Fruit fly (Drosophila melanogaster): Measurements from ENCODE around the gene C3G.

C3G gene

dm6 chrX:6794190-6794589, 9.2 kb downstream of the C3G start (continued):
- TF ChIP-seq gcm2 (GFP tag; optimal IDR thresholded peaks at IDR 0.05) (peak; percentile 77), CG32772 (GFP tag; IDR thresholded peaks at IDR 0.05) (peak; percentile 63), nerfin-2 (GFP tag; IDR thresholded peaks at IDR 0.05; ENCODE audit: partially characterized antibody) (no peak), CG10979 (tag; optimal IDR thresholded peaks at IDR 0.05) (peak; percentile 68), CG10274 (GFP tag; optimal IDR thresholded peaks at IDR 0.05) (peak; percentile 69), pnt (GFP tag; optimal IDR thresholded peaks at IDR 0.05) (peak; percentile 59), CG4854 (GFP tag; optimal IDR thresholded peaks at IDR 0.05) (peak; percentile 87), CG12071 (GFP tag; optimal IDR thresholded peaks at IDR 0.05) (peak; percentile 91), maf-S (GFP tag; optimal IDR thresholded peaks at IDR 0.05) (peak; percentile 76), CG15269 (tag; optimal IDR thresholded peaks at IDR 0.05) (peak; percentile 91), usp (GFP tag; optimal IDR thresholded peaks at IDR 0.05) (no peak), CG10959 (GFP tag; IDR thresholded peaks at IDR 0.05) (peak; percentile 74), CG4730 (GFP tag; IDR thresholded peaks at IDR 0.05) (peak; percentile 73), Abd-B (GFP tag; optimal IDR thresholded peaks at IDR 0.05) (peak; percentile 81), CG3726 (GFP tag; IDR thresholded peaks at IDR 0.05) (peak; percentile 86), Ssrp (tag; optimal IDR thresholded peaks at IDR 0.05) (peak; percentile 71), abd-A (tag; optimal IDR thresholded peaks at IDR 0.05) (no peak), p53 (GFP tag; optimal IDR thresholded peaks at IDR 0.05) (peak; percentile 51), hbn (GFP tag; IDR thresholded peaks at IDR 0.05; ENCODE audit: partially characterized antibody) (no peak), gsb (GFP tag; IDR thresholded peaks at IDR 0.05) (peak; percentile 83), dm (GFP tag; optimal IDR thresholded peaks at IDR 0.05) (peak; percentile 79), pum (GFP tag; optimal IDR thresholded peaks at IDR 0.05) (peak; percentile 56), CG31224 (GFP tag; IDR thresholded peaks at IDR 0.05) (peak; percentile 77), Max (GFP tag; optimal IDR thresholded peaks at IDR 0.05) (peak; percentile 77), twi (tag; optimal IDR thresholded peaks at IDR 0.05) (no peak), CG11723 (GFP tag; optimal IDR thresholded peaks at IDR 0.05) (peak; percentile 69), Lhr (GFP tag; optimal IDR thresholded peaks at IDR 0.05) (peak; percentile 41), CG7745 (tag; optimal IDR thresholded peaks at IDR 0.05) (no peak), Dip3 (GFP tag; optimal IDR thresholded peaks at IDR 0.05) (peak; percentile 81), CG12299 (tag; optimal IDR thresholded peaks at IDR 0.05) (peak; percentile 72), seq (GFP tag; IDR thresholded peaks at IDR 0.05) (peak; percentile 86), CG12104 (GFP tag; optimal IDR thresholded peaks at IDR 0.05) (peak; percentile 65), E2f2 (GFP tag; IDR thresholded peaks at IDR 0.05) (peak; percentile 54), nom (GFP tag; optimal IDR thresholded peaks at IDR 0.05) (no peak), CG12942 (GFP tag; optimal IDR thresholded peaks at IDR 0.05) (peak; percentile 79), Sox100B (GFP tag; optimal IDR thresholded peaks at IDR 0.05) (peak; percentile 66), dimm (GFP tag; IDR thresholded peaks at IDR 0.05) (peak; percentile 68), Elba2 (GFP tag; optimal IDR thresholded peaks at IDR 0.05) (no peak), gem (tag; optimal IDR thresholded peaks at IDR 0.05) (peak; percentile 88), CG18011 (GFP tag; optimal IDR thresholded peaks at IDR 0.05) (peak; percentile 62), ase (GFP tag; IDR thresholded peaks at IDR 0.05) (peak; percentile 75; the same call in 2 of the 3 replicates), tna (GFP tag; IDR thresholded peaks at IDR 0.05; ENCODE audit: partially characterized antibody) (no peak), toy (GFP tag; IDR thresholded peaks at IDR 0.05) (no peak), tap (tag; optimal IDR thresholded peaks at IDR 0.05) (peak; percentile 77), ash1 (GFP tag; optimal IDR thresholded peaks at IDR 0.05) (no peak), corto (GFP tag; optimal IDR thresholded peaks at IDR 0.05) (no peak), CG6791 (GFP tag; IDR thresholded peaks at IDR 0.05; ENCODE audit: partially characterized antibody) (no peak), ERR (GFP tag; optimal IDR thresholded peaks at IDR 0.05) (peak; percentile 46), CoRest (tag; optimal IDR thresholded peaks at IDR 0.05) (peak; percentile 83), Antp (GFP tag; optimal IDR thresholded peaks at IDR 0.05) (peak; percentile 76), eve (GFP tag; optimal IDR thresholded peaks at IDR 0.05) (peak in 1 of 2 experiments; percentile 73)

Data from whole organism, embryonic.